Fruit fly (Drosophila melanogaster): ENCODE measurements around the gene Uba5.

DNA sequence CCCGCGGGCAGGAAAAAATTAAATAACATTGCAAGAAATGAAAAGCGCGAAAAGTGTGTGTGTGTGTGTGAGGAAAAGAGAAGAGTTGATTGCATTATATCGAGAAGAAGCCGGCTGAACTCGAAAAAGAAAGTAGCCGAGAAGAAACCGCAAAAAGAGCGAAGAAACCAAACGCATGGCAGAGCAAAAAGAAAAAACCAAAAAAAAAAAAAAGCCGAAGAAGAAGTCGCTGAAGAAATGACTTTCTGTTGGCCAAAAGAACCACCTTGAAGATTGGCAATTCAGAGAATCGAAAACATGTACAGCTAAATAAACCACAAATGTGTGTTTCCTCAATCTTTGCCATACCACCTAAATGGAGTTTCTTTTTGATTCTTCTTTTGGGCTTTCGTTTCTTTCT, 40.6 kb downstream of the Uba5 start:
- TF ChIP-seq psq (optimal IDR thresholded peaks at IDR 0.05): no peak
- no peak for TF ChIP-seq EcR (GFP tag; optimal IDR thresholded peaks at IDR 0.05)

All from whole organism.